Fruit fly (Drosophila melanogaster) whole organism, wandering third instar larva: ENCODE results near the gene PolQ.

Experiments
- Hr78 ChIP-seq: fragments of >200 bp; optimal IDR thresholded peaks from 2 replicates; lab custom pipeline; 2017; ENCODE audit warnings: missing biosample characterization, missing genetic modification characterization
- Jra ChIP-seq: sonication (Bioruptor generic); optimal IDR thresholded peaks from 2 replicates; lab custom pipeline; 2016; ENCODE audit warnings: missing biosample characterization, missing genetic modification characterization
- Myc ChIP-seq: fragments of >200 bp; optimal IDR thresholded peaks from 2 replicates; lab custom pipeline; 2017
- Sp1 ChIP-seq: fragments of 200-800 bp; sonication (Bioruptor generic); optimal IDR thresholded peaks from 3 replicates; lab custom pipeline; 2019; ENCODE audit warnings: missing biosample characterization, mild to moderate bottlenecking, missing genetic modification characterization, moderate library complexity
- br ChIP-seq: fragments of 200-800 bp; sonication (Bioruptor generic); optimal IDR thresholded peaks from 2 replicates; lab custom pipeline; 2016; ENCODE audit warnings: missing biosample characterization, missing genetic modification characterization
- h ChIP-seq: fragments of 200-800 bp; sonication (Bioruptor generic); optimal IDR thresholded peaks from 3 replicates; lab custom pipeline; 2016; ENCODE audit warnings: missing biosample characterization, mild to moderate bottlenecking, missing genetic modification characterization
- pan ChIP-seq: fragments of >200 bp; optimal IDR thresholded peaks from 2 replicates; lab custom pipeline; 2017
- psq ChIP-seq: fragments of 200-800 bp; sonication (Bioruptor generic); optimal IDR thresholded peaks from 3 replicates; lab custom pipeline; 2017; ENCODE audit warnings: missing biosample characterization, mild to moderate bottlenecking, missing genetic modification characterization, moderate library complexity

dm6 chr3R:12700454-12700853, 11.6 kb downstream of the PolQ start:
- TF ChIP-seq br (GFP tag; lab: Kevin White, UChicago) (no peak), h (GFP tag; lab: Kevin White, UChicago) (no peak), Hr78 (no peak), psq (GFP tag; lab: Kevin White, UChicago) (no peak), pan (no peak), Sp1 (GFP tag; lab: Kevin White, UChicago) (no peak), Myc (no peak), Jra (GFP tag; lab: Kevin White, UChicago) (no peak)
